Worm (Caenorhabditis elegans) whole organism, early embryonic: ENCODE data around the gene idpa-2.

Source experiments
- B0310.2 ChIP-seq: sonication (generic microtip); optimal IDR thresholded peaks from 2 replicates; lab custom pipeline; 2016; ENCODE audit warnings: mild to moderate bottlenecking, missing genetic modification characterization, missing compliant biosample characterization
- F13C5.2 ChIP-seq: sonication (generic microtip); optimal IDR thresholded peaks from 2 replicates; lab custom pipeline; 2017; ENCODE audit warnings: mild to moderate bottlenecking, missing genetic modification characterization, inconsistent platforms, missing compliant biosample characterization
- aly-1 ChIP-seq: sonication (generic microtip); optimal IDR thresholded peaks from 2 replicates; lab custom pipeline; 2016; ENCODE audit warnings: missing genetic modification characterization, missing compliant biosample characterization
- ama-1 ChIP-seq: fragments of 150-350 bp; optimal IDR thresholded peaks from 2 replicates; lab custom pipeline; 2014
- ceh-13 ChIP-seq: fragments of 200-800 bp; sonication (Bioruptor generic); optimal IDR thresholded peaks from 2 replicates; lab custom pipeline; 2018; ENCODE audit warnings: mild to moderate bottlenecking, missing genetic modification characterization, missing compliant biosample characterization
- ceh-36 ChIP-seq: sonication (generic microtip); optimal IDR thresholded peaks from 2 replicates; lab custom pipeline; 2016; ENCODE audit warnings: missing genetic modification characterization, inconsistent platforms, missing compliant biosample characterization
- ets-7 ChIP-seq: sonication (generic microtip); optimal IDR thresholded peaks from 2 replicates; lab custom pipeline; 2016; ENCODE audit warnings: missing genotype, missing genetic modification characterization, missing compliant biosample characterization
- flt-1 ChIP-seq: fragments of 200-800 bp; sonication (Bioruptor generic); IDR thresholded peaks from 2 replicates; pipeline ENCODE4 v1.3.6; 2022; ENCODE audit warnings: missing genetic modification characterization, missing compliant biosample characterization
- hmbx-1 ChIP-seq: sonication (generic microtip); optimal IDR thresholded peaks from 2 replicates; lab custom pipeline; 2016; ENCODE audit warnings: mild to moderate bottlenecking, missing genetic modification characterization, missing compliant biosample characterization
- hmg-4 ChIP-seq: fragments of 200-800 bp; sonication (Bioruptor generic); optimal IDR thresholded peaks from 2 replicates; lab custom pipeline; 2018; ENCODE audit warnings: mild to moderate bottlenecking, missing genetic modification characterization, missing compliant biosample characterization
- hnd-1 ChIP-seq: sonication (generic microtip); optimal IDR thresholded peaks from 2 replicates; lab custom pipeline; 2016; ENCODE audit warnings: missing genetic modification characterization, missing compliant biosample characterization
- pes-1 ChIP-seq: fragments of 200-800 bp; sonication (Bioruptor generic); IDR thresholded peaks from 2 replicates; pipeline ENCODE4 v1.3.6; 2022; ENCODE audit warnings: missing genetic modification reagents, missing genetic modification characterization, missing compliant biosample characterization
- scrt-1 ChIP-seq: fragments of 200-800 bp; sonication (Bioruptor generic); IDR thresholded peaks from 2 replicates; pipeline ENCODE4 v1.3.6; 2022; ENCODE audit warnings: missing genetic modification characterization, missing compliant biosample characterization
- sea-1 ChIP-seq: fragments of 200-800 bp; sonication (Bioruptor generic); conservative IDR thresholded peaks from 2 replicates; pipeline ENCODE4 v1.3.6; 2022; ENCODE audit warnings: missing genetic modification characterization, missing compliant biosample characterization
- tbx-11 ChIP-seq: fragments of 200-800 bp; sonication (Bioruptor generic); IDR thresholded peaks from 2 replicates; pipeline ENCODE4 v1.3.6; 2022; ENCODE audit warnings: missing genetic modification characterization, missing compliant biosample characterization
- tbx-37 ChIP-seq: fragments of 200-800 bp; sonication (Bioruptor generic); conservative IDR thresholded peaks from 2 replicates; pipeline ENCODE4 v1.3.6; 2022; ENCODE audit warnings: missing genetic modification reagents, missing genetic modification characterization, missing compliant biosample characterization
- tra-4 ChIP-seq: sonication (generic microtip); optimal IDR thresholded peaks from 2 replicates; lab custom pipeline; 2017; ENCODE audit warnings: missing genetic modification characterization, missing compliant biosample characterization

Gene idpa-2

ce11 chrII:8817225-8817624 is 24.7 kb upstream of the idpa-2 start:
- TF ChIP-seq F13C5.2, result no peak
- no peak for TF ChIP-seq hnd-1
- TF ChIP-seq aly-1 (tag; lab: Kevin White, UChicago), result no peak
- no peak for TF ChIP-seq tbx-11 (GFP tag; lab: Robert Waterston, UW)
- TF ChIP-seq ceh-13 (GFP tag; lab: Kevin White, UChicago), result no peak
- TF ChIP-seq sea-1 (GFP tag; lab: Robert Waterston, UW), result no peak
- no peak for TF ChIP-seq scrt-1 (GFP tag; lab: Robert Waterston, UW)
- TF ChIP-seq pes-1 (GFP tag; lab: Robert Waterston, UW), result no peak
- TF ChIP-seq ceh-36 (tag; lab: Kevin White, UChicago), result no peak
- no peak for TF ChIP-seq B0310.2 (tag; lab: Kevin White, UChicago)
- no peak for TF ChIP-seq hmg-4 (GFP tag; lab: Kevin White, UChicago)
- no peak for TF ChIP-seq ama-1 (lab: Kevin White, UChicago)
- no peak for TF ChIP-seq flt-1
- TF ChIP-seq hmbx-1, result no peak

ce11 chrII:8814231-8814630 is 21.7 kb upstream of the idpa-2 start:
- TF ChIP-seq hmbx-1 (no peak), hnd-1 (no peak), tbx-11 (GFP tag; lab: Robert Waterston, UW) (no peak), pes-1 (GFP tag; lab: Robert Waterston, UW) (no peak), ceh-13 (GFP tag; lab: Kevin White, UChicago) (no peak), F13C5.2 (no peak), tbx-37 (GFP tag; lab: Robert Waterston, UW) (no peak), aly-1 (tag; lab: Kevin White, UChicago) (no peak), flt-1 (no peak), sea-1 (GFP tag; lab: Robert Waterston, UW) (no peak), tra-4 (tag; lab: Kevin White, UChicago) (no peak), ama-1 (lab: Kevin White, UChicago) (no peak), ceh-36 (tag; lab: Kevin White, UChicago) (no peak), scrt-1 (GFP tag; lab: Robert Waterston, UW) (no peak)

ce11 chrII:8813659-8814058 is 21.1 kb upstream of the idpa-2 start:
- no peak for TF ChIP-seq tra-4 (tag; lab: Kevin White, UChicago)

ce11 chrII:8812346-8812745 is 19.8 kb upstream of the idpa-2 start:
- no peak for TF ChIP-seq ceh-13 (GFP tag; lab: Kevin White, UChicago)
- TF ChIP-seq B0310.2 (tag; lab: Kevin White, UChicago), result no peak
- no peak for TF ChIP-seq aly-1 (tag; lab: Kevin White, UChicago)
- no peak for TF ChIP-seq pes-1 (GFP tag; lab: Robert Waterston, UW)
- no peak for TF ChIP-seq hmg-4 (GFP tag; lab: Kevin White, UChicago)
- no peak for TF ChIP-seq ets-7 (tag; lab: Kevin White, UChicago)
- TF ChIP-seq scrt-1 (GFP tag; lab: Robert Waterston, UW), result no peak
- TF ChIP-seq tra-4 (tag; lab: Kevin White, UChicago), result no peak
- TF ChIP-seq tbx-37 (GFP tag; lab: Robert Waterston, UW), result no peak
- TF ChIP-seq hmbx-1, result no peak
- TF ChIP-seq F13C5.2, result no peak

- TF ChIP-seq ama-1 (lab: Kevin White, UChicago) (no peak), flt-1 (no peak), pes-1 (GFP tag; lab: Robert Waterston, UW) (no peak), hmbx-1 (no peak), tra-4 (tag; lab: Kevin White, UChicago) (no peak), ets-7 (tag; lab: Kevin White, UChicago) (no peak), ceh-13 (GFP tag; lab: Kevin White, UChicago) (no peak), hmg-4 (GFP tag; lab: Kevin White, UChicago) (no peak), tbx-11 (GFP tag; lab: Robert Waterston, UW) (no peak), hnd-1 (no peak), sea-1 (GFP tag; lab: Robert Waterston, UW) (no peak), aly-1 (tag; lab: Kevin White, UChicago) (no peak), tbx-37 (GFP tag; lab: Robert Waterston, UW) (no peak), scrt-1 (GFP tag; lab: Robert Waterston, UW) (no peak), B0310.2 (tag; lab: Kevin White, UChicago) (no peak), F13C5.2 (no peak), ceh-36 (tag; lab: Kevin White, UChicago) (no peak)
These were observed 19.3 kb upstream of the idpa-2 start for ce11 chrII:8811825-8812224.

- TF ChIP-seq ceh-13 (GFP tag; lab: Kevin White, UChicago), result no peak
These were observed 18.3 kb upstream of the idpa-2 start, which contains the start of the genes F46C5.9 and rer-1 for ce11 chrII:8810679-8811413. Gene F46C5.9 (minus strand): TSS chrII:8810729. Gene rer-1 (plus strand): TSS chrII:8811370.

ce11 chrII:8808482-8808881 is 15.9 kb upstream of the idpa-2 start, which contains the start of gene F07H5.10:
Gene F07H5.10 (minus strand): TSS chrII:8808582.
- TF ChIP-seq flt-1 (no peak), aly-1 (tag; lab: Kevin White, UChicago) (no peak), ets-7 (tag; lab: Kevin White, UChicago) (no peak), sea-1 (GFP tag; lab: Robert Waterston, UW) (no peak), tbx-37 (GFP tag; lab: Robert Waterston, UW) (no peak), pes-1 (GFP tag; lab: Robert Waterston, UW) (no peak), ama-1 (lab: Kevin White, UChicago) (no peak), tbx-11 (GFP tag; lab: Robert Waterston, UW) (no peak), ceh-36 (tag; lab: Kevin White, UChicago) (no peak), F13C5.2 (no peak), B0310.2 (tag; lab: Kevin White, UChicago) (no peak), hmbx-1 (no peak), tra-4 (tag; lab: Kevin White, UChicago) (no peak), hmg-4 (GFP tag; lab: Kevin White, UChicago) (no peak), hnd-1 (no peak), ceh-13 (GFP tag; lab: Kevin White, UChicago) (no peak)
